Worm (Caenorhabditis elegans) whole organism, L3 larva: ENCODE measurements around the gene R05G6.3.

ENCODE experiments used
- R02D3.7 ChIP-seq: fragments of 150-350 bp; optimal IDR thresholded peaks from 2 replicates; lab custom pipeline; 2014; ENCODE audit warnings: missing biosample characterization, missing genetic modification characterization
- aly-2 ChIP-seq: fragments of 150-350 bp; optimal IDR thresholded peaks from 2 replicates; lab custom pipeline; 2014; ENCODE audit warnings: missing biosample characterization, missing genetic modification characterization
- ama-1 ChIP-seq: fragments of 150-350 bp; optimal IDR thresholded peaks from 2 replicates; lab custom pipeline; 2018
- ceh-16 ChIP-seq: sonication (generic microtip); optimal IDR thresholded peaks from 2 replicates; lab custom pipeline; 2017; ENCODE audit warnings: missing biosample characterization, missing genetic modification characterization
- ceh-28 ChIP-seq: fragments of 150-350 bp; optimal IDR thresholded peaks from 2 replicates; lab custom pipeline; 2014; ENCODE audit warnings: missing biosample characterization, missing genetic modification reagents, missing genetic modification characterization
- daf-12 ChIP-seq: fragments of 150-350 bp; optimal IDR thresholded peaks from 2 replicates; lab custom pipeline; 2014; ENCODE audit warnings: missing biosample characterization, missing genetic modification reagents, missing genetic modification characterization
- egl-5 ChIP-seq: fragments of 150-350 bp; optimal IDR thresholded peaks from 2 replicates; lab custom pipeline; 2017; ENCODE audit warnings: missing biosample characterization, missing genetic modification reagents, missing genetic modification characterization, inconsistent platforms
- elt-1 ChIP-seq: fragments of 150-350 bp; optimal IDR thresholded peaks from 2 replicates; lab custom pipeline; 2014; ENCODE audit warnings: missing biosample characterization, missing genetic modification characterization
- elt-2 ChIP-seq: sonication (generic microtip); optimal IDR thresholded peaks from 2 replicates; lab custom pipeline; 2016; ENCODE audit warnings: missing genetic modification reagents, mild to moderate bottlenecking, missing genetic modification characterization, missing compliant biosample characterization
- eor-1 ChIP-seq, 2 experiments: fragments of 150-350 bp; optimal IDR thresholded peaks; 2 replicates each; lab custom pipeline; 2014 to 2018; ENCODE audit warnings: missing biosample characterization in 2 of 2, missing genetic modification characterization in 2 of 2
- fkh-2 ChIP-seq: fragments of 150-350 bp; optimal IDR thresholded peaks from 2 replicates; lab custom pipeline; 2014; ENCODE audit warnings: missing biosample characterization, missing genetic modification reagents, missing genetic modification characterization
- fos-1 ChIP-seq: fragments of 150-350 bp; optimal IDR thresholded peaks from 2 replicates; lab custom pipeline; 2014; ENCODE audit warnings: missing biosample characterization, missing genetic modification characterization
- hmg-11 ChIP-seq: sonication (generic microtip); optimal IDR thresholded peaks from 2 replicates; lab custom pipeline; 2016; ENCODE audit warnings: missing genetic modification characterization, missing compliant biosample characterization
- jun-1 ChIP-seq: fragments of 150-350 bp; optimal IDR thresholded peaks from 2 replicates; lab custom pipeline; 2014; ENCODE audit warnings: missing biosample characterization, missing genetic modification reagents, missing genetic modification characterization
- lin-39 ChIP-seq: fragments of 150-350 bp; optimal IDR thresholded peaks from 2 replicates; lab custom pipeline; 2018; ENCODE audit warnings: missing biosample characterization, missing genetic modification reagents, missing genetic modification characterization
- lsy-12 ChIP-seq: sonication (generic microtip); optimal IDR thresholded peaks from 2 replicates; lab custom pipeline; 2016; ENCODE audit warnings: mild to moderate bottlenecking, missing genetic modification characterization, missing compliant biosample characterization
- mdl-1 ChIP-seq: fragments of 150-350 bp; optimal IDR thresholded peaks from 2 replicates; lab custom pipeline; 2014; ENCODE audit warnings: missing biosample characterization, missing genetic modification characterization
- nhr-12 ChIP-seq: fragments of 150-350 bp; optimal IDR thresholded peaks from 2 replicates; lab custom pipeline; 2014; ENCODE audit warnings: missing biosample characterization, missing genetic modification characterization
- nhr-23 ChIP-seq: fragments of 150-350 bp; optimal IDR thresholded peaks from 2 replicates; lab custom pipeline; 2014; ENCODE audit warnings: missing biosample characterization, missing genetic modification reagents, missing genetic modification characterization
- nhr-237 ChIP-seq: fragments of 150-350 bp; optimal IDR thresholded peaks from 2 replicates; lab custom pipeline; 2014; ENCODE audit warnings: missing biosample characterization, missing genetic modification characterization
- nhr-25 ChIP-seq: sonication (generic microtip); optimal IDR thresholded peaks from 2 replicates; lab custom pipeline; 2017; ENCODE audit warnings: missing biosample characterization, missing genetic modification characterization
- nhr-43 ChIP-seq: sonication (generic microtip); optimal IDR thresholded peaks from 2 replicates; lab custom pipeline; 2016; ENCODE audit warnings: mild to moderate bottlenecking, missing genetic modification characterization, missing compliant biosample characterization; ENCODE audit not compliant: poor library complexity, severe bottlenecking
- nhr-67 ChIP-seq: fragments of 150-350 bp; optimal IDR thresholded peaks from 2 replicates; lab custom pipeline; 2014; ENCODE audit warnings: missing biosample characterization, missing genetic modification characterization
- pha-4 ChIP-seq: fragments of 150-350 bp; optimal IDR thresholded peaks from 2 replicates; lab custom pipeline; 2014; ENCODE audit warnings: missing biosample characterization, missing genetic modification reagents, missing genetic modification characterization
- pqm-1 ChIP-seq: fragments of 150-350 bp; optimal IDR thresholded peaks from 2 replicates; lab custom pipeline; 2017; ENCODE audit warnings: missing biosample characterization, missing genetic modification characterization, inconsistent platforms
- sea-2 ChIP-seq: fragments of 150-350 bp; sonication (generic microtip); optimal IDR thresholded peaks from 4 replicates; lab custom pipeline; 2014; ENCODE audit warnings: missing biosample characterization, missing genetic modification reagents, missing genetic modification characterization
- snpc-4 ChIP-seq: fragments of 150-350 bp; optimal IDR thresholded peaks from 2 replicates; lab custom pipeline; 2014; ENCODE audit warnings: missing biosample characterization, missing genetic modification characterization
- tbx-2 ChIP-seq: sonication (generic microtip); optimal IDR thresholded peaks from 2 replicates; lab custom pipeline; 2016; ENCODE audit warnings: mild to moderate bottlenecking, missing genetic modification characterization, missing compliant biosample characterization
- unc-39 ChIP-seq: sonication (generic microtip); optimal IDR thresholded peaks from 4 replicates; lab custom pipeline; 2017; ENCODE audit warnings: missing biosample characterization, missing genetic modification characterization
- unc-62 ChIP-seq: fragments of 150-350 bp; sonication (generic microtip); optimal IDR thresholded peaks from 4 replicates; lab custom pipeline; 2014; ENCODE audit warnings: missing biosample characterization, missing genetic modification reagents, missing genetic modification characterization

The R05G6.3 gene

ce11 chrIV:7499302-7499701 lies 17.1 kb upstream of the R05G6.3 start:
- TF ChIP-seq unc-62 (GFP tag; lab: Kevin White, UChicago), result no peak
- peak; percentile 63 for TF ChIP-seq snpc-4 (tag; lab: Kevin White, UChicago)

- TF ChIP-seq elt-1 (tag; lab: Kevin White, UChicago), result peak; percentile 64
- TF ChIP-seq daf-12 (tag; lab: Kevin White, UChicago), result no peak
Observed at ce11 chrIV:7500924-7501323, 15.4 kb upstream of the R05G6.3 start.

- peak; percentile 46 for TF ChIP-seq elt-2 (tag; lab: Kevin White, UChicago)
- no peak for TF ChIP-seq daf-12 (tag; lab: Kevin White, UChicago)
Observed at ce11 chrIV:7501337-7501736, 15.0 kb upstream of the R05G6.3 start, which contains the start of gene F55G1.15. Gene F55G1.15 (minus strand): TSS chrIV:7501437.

- no peak for TF ChIP-seq sea-2 (GFP tag; lab: Kevin White, UChicago)
- no peak for TF ChIP-seq nhr-237 (tag; lab: Kevin White, UChicago)
- no peak for TF ChIP-seq nhr-25 (tag; lab: Kevin White, UChicago)
- no peak for TF ChIP-seq jun-1 (tag; lab: Kevin White, UChicago)
- no peak for TF ChIP-seq snpc-4 (tag; lab: Kevin White, UChicago)
- no peak for TF ChIP-seq hmg-11
- TF ChIP-seq nhr-12, result no peak
- no peak for TF ChIP-seq egl-5 (tag; lab: Kevin White, UChicago)
- TF ChIP-seq nhr-67 (tag; lab: Kevin White, UChicago), result no peak
- TF ChIP-seq ama-1 (lab: Kevin White, UChicago), result no peak
- TF ChIP-seq unc-39, result no peak
- no peak for TF ChIP-seq lin-39 (tag; lab: Kevin White, UChicago)
- TF ChIP-seq pha-4 (tag; lab: Kevin White, UChicago), result no peak
- no peak for TF ChIP-seq eor-1 (tag; optimal IDR thresholded peaks at IDR 0.05; lab: Kevin White, UChicago)
- TF ChIP-seq aly-2 (tag; lab: Kevin White, UChicago), result no peak
- TF ChIP-seq R02D3.7 (tag; lab: Kevin White, UChicago), result no peak
- no peak for TF ChIP-seq nhr-23 (tag; lab: Kevin White, UChicago)
- TF ChIP-seq tbx-2 (tag; lab: Kevin White, UChicago), result no peak
- no peak for TF ChIP-seq elt-1 (tag; lab: Kevin White, UChicago)
Observed at ce11 chrIV:7503322-7503721, 13.0 kb upstream of the R05G6.3 start, which contains the start of gene glt-6. Gene glt-6 (plus strand): TSS chrIV:7503622.

- TF ChIP-seq elt-1 (tag; lab: Kevin White, UChicago) (no peak), aly-2 (tag; lab: Kevin White, UChicago) (peak; percentile 44), ama-1 (lab: Kevin White, UChicago) (peak; percentile 95), lin-39 (tag; lab: Kevin White, UChicago) (peak; percentile 25), pha-4 (tag; lab: Kevin White, UChicago) (peak; percentile 65), nhr-23 (tag; lab: Kevin White, UChicago) (no peak), lsy-12 (tag; lab: Kevin White, UChicago) (peak; percentile 48), elt-2 (tag; lab: Kevin White, UChicago) (peak; percentile 38), fos-1 (tag; lab: Kevin White, UChicago) (no peak), nhr-43 (tag; lab: Kevin White, UChicago) (peak; percentile 54), R02D3.7 (tag; lab: Kevin White, UChicago) (peak; percentile 30), pqm-1 (tag; lab: Kevin White, UChicago) (peak; percentile 4)
Observed at ce11 chrIV:7505866-7506488, 10.4 kb upstream of the R05G6.3 start.

ce11 chrIV:7506711-7507110 lies 9.6 kb upstream of the R05G6.3 start:
- TF ChIP-seq mdl-1 (tag; lab: Kevin White, UChicago) (no peak), nhr-25 (tag; lab: Kevin White, UChicago) (no peak), fkh-2 (tag; lab: Kevin White, UChicago) (no peak), ceh-28 (tag; lab: Kevin White, UChicago) (no peak), lsy-12 (tag; lab: Kevin White, UChicago) (no peak), ceh-16 (no peak), aly-2 (tag; lab: Kevin White, UChicago) (no peak), nhr-237 (tag; lab: Kevin White, UChicago) (no peak)
- TF ChIP-seq, all 47 proteins: peak for 0
